Fruit fly (Drosophila melanogaster) whole organism, embryonic: ENCODE measurements around the gene CG4009.

Source experiments
- ATbp ChIP-seq: fragments of 200-800 bp; sonication (Bioruptor generic); optimal IDR thresholded peaks from 2 replicates; lab custom pipeline; 2017; ENCODE audit warnings: missing biosample characterization, mild to moderate bottlenecking, missing genetic modification characterization, missing genetic modification reagents
- Aef1 ChIP-seq: fragments of 200-800 bp; sonication (Bioruptor generic); IDR thresholded peaks from 3 replicates; pipeline ENCODE4 v1.3.6; 2022; ENCODE audit warnings: missing biosample characterization, missing genetic modification characterization
- Atf-2 ChIP-seq: fragments of 200-800 bp; sonication (Bioruptor generic); optimal IDR thresholded peaks from 2 replicates; lab custom pipeline; 2016; ENCODE audit warnings: missing biosample characterization, missing genetic modification characterization
- Bdp1 ChIP-seq: fragments of 200-800 bp; sonication (Bioruptor generic); optimal IDR thresholded peaks from 3 replicates; lab custom pipeline; 2016; ENCODE audit warnings: missing biosample characterization, missing genetic modification characterization
- CG10267 ChIP-seq: fragments of 200-800 bp; sonication (Bioruptor generic); optimal IDR thresholded peaks from 2 replicates; lab custom pipeline; 2018; ENCODE audit warnings: missing biosample characterization, mild to moderate bottlenecking, missing genetic modification characterization, moderate library complexity
- CG13287 ChIP-seq: fragments of 200-800 bp; sonication (Bioruptor generic); IDR thresholded peaks from 2 replicates; pipeline ENCODE4 v1.3.6; 2022; ENCODE audit warnings: missing biosample characterization, missing genetic modification characterization; ENCODE audit not compliant: partially characterized antibody
- CG17361 ChIP-seq: fragments of 200-800 bp; sonication (Bioruptor generic); IDR thresholded peaks from 3 replicates; pipeline ENCODE4 v1.3.6; 2022; ENCODE audit warnings: missing biosample characterization, missing genetic modification characterization
- CG17385 ChIP-seq: fragments of 200-800 bp; sonication (Bioruptor generic); optimal IDR thresholded peaks from 3 replicates; lab custom pipeline; 2018; ENCODE audit warnings: missing biosample characterization, mild to moderate bottlenecking, missing genetic modification characterization
- CG31388 ChIP-seq: fragments of 200-800 bp; sonication (Bioruptor generic); optimal IDR thresholded peaks from 2 replicates; lab custom pipeline; 2016; ENCODE audit warnings: missing biosample characterization, missing genetic modification characterization
- CG4820 ChIP-seq: fragments of 200-800 bp; sonication (Bioruptor generic); optimal IDR thresholded peaks from 3 replicates; lab custom pipeline; 2016; ENCODE audit warnings: missing biosample characterization, missing genetic modification characterization
- CG7839 ChIP-seq: fragments of 200-800 bp; sonication (Bioruptor generic); optimal IDR thresholded peaks from 3 replicates; lab custom pipeline; 2018; ENCODE audit warnings: missing biosample characterization, mild to moderate bottlenecking, missing genetic modification characterization, moderate library complexity
- CG8765 ChIP-seq: fragments of 200-800 bp; sonication (Bioruptor generic); IDR thresholded peaks from 2 replicates; pipeline ENCODE4 v1.3.6; 2022; ENCODE audit warnings: missing biosample characterization, missing genetic modification characterization
- Deaf1 ChIP-seq: fragments of 200-800 bp; optimal IDR thresholded peaks from 3 replicates; lab custom pipeline; 2019; ENCODE audit warnings: missing biosample characterization, mild to moderate bottlenecking, missing genetic modification characterization, moderate library complexity
- Dll ChIP-seq: fragments of 200-800 bp; sonication (Bioruptor generic); IDR thresholded peaks from 4 replicates; pipeline ENCODE4 v1.3.6; 2022; ENCODE audit warnings: missing biosample characterization, missing genetic modification characterization; ENCODE audit not compliant: partially characterized antibody
- Gug ChIP-seq: fragments of 200-800 bp; sonication (Bioruptor generic); IDR thresholded peaks from 4 replicates; pipeline ENCODE4 v1.3.6; 2022; ENCODE audit warnings: missing biosample characterization, missing genetic modification characterization
- HLH3B ChIP-seq: fragments of 200-800 bp; sonication (Bioruptor generic); IDR thresholded peaks from 2 replicates; pipeline ENCODE4 v1.3.6; 2022; ENCODE audit warnings: missing biosample characterization, missing genetic modification characterization
- HmgD ChIP-seq: fragments of 200-800 bp; sonication (Bioruptor generic); optimal IDR thresholded peaks from 3 replicates; lab custom pipeline; 2016; ENCODE audit warnings: missing biosample characterization, missing genetic modification characterization
- Kr ChIP-seq: fragments of 200-800 bp; sonication (Bioruptor generic); optimal IDR thresholded peaks from 2 replicates; lab custom pipeline; 2017; ENCODE audit warnings: missing biosample characterization, mild to moderate bottlenecking, missing genetic modification characterization
- Lhr ChIP-seq: fragments of 200-800 bp; sonication (Bioruptor generic); optimal IDR thresholded peaks from 3 replicates; lab custom pipeline; 2017; ENCODE audit warnings: mild to moderate bottlenecking, missing biosample characterization, missing genetic modification reagents, missing genetic modification characterization
- Mad ChIP-seq: fragments of 200-800 bp; sonication (Bioruptor generic); optimal IDR thresholded peaks from 2 replicates; lab custom pipeline; 2016; ENCODE audit warnings: missing biosample characterization, missing genetic modification characterization
- NFAT ChIP-seq: fragments of 200-800 bp; sonication (Bioruptor generic); IDR thresholded peaks from 2 replicates; pipeline ENCODE4 v1.3.6; 2022; ENCODE audit warnings: missing biosample characterization, missing genetic modification characterization
- Neu2 ChIP-seq: fragments of 200-800 bp; sonication (Bioruptor generic); optimal IDR thresholded peaks from 3 replicates; lab custom pipeline; 2016; ENCODE audit warnings: missing biosample characterization, missing genetic modification characterization, borderline replicate concordance
- Taf1 ChIP-seq: fragments of 200-800 bp; sonication (Bioruptor generic); IDR thresholded peaks from 2 replicates; pipeline ENCODE4 v1.3.6; 2022; ENCODE audit warnings: missing biosample characterization, missing genetic modification characterization
- ab ChIP-seq: fragments of 200-800 bp; sonication (Bioruptor generic); optimal IDR thresholded peaks from 2 replicates; lab custom pipeline; 2016; ENCODE audit warnings: missing biosample characterization, missing genetic modification characterization
- al ChIP-seq: fragments of 200-800 bp; sonication (Bioruptor generic); IDR thresholded peaks from 2 replicates; pipeline ENCODE4 v1.3.6; 2022; ENCODE audit warnings: missing biosample characterization, missing genetic modification characterization
- az2 ChIP-seq: fragments of 200-800 bp; sonication (Bioruptor generic); optimal IDR thresholded peaks from 3 replicates; lab custom pipeline; 2016; ENCODE audit warnings: missing biosample characterization, missing genetic modification characterization
- cato ChIP-seq: fragments of 200-800 bp; sonication (Bioruptor generic); optimal IDR thresholded peaks from 2 replicates; lab custom pipeline; 2016; ENCODE audit warnings: missing biosample characterization, missing genetic modification characterization, borderline replicate concordance
- cg ChIP-seq: fragments of 200-800 bp; sonication (Bioruptor generic); optimal IDR thresholded peaks from 3 replicates; lab custom pipeline; 2019; ENCODE audit warnings: missing biosample characterization, mild to moderate bottlenecking, missing genetic modification characterization, moderate library complexity
- chif ChIP-seq, 2 experiments: fragments of 200-800 bp; sonication (Bioruptor generic); optimal IDR thresholded peaks; 3 replicates each; lab custom pipeline; 2016; ENCODE audit warnings: missing biosample characterization in 2 of 2, missing genetic modification characterization in 2 of 2
- croc ChIP-seq: fragments of 200-800 bp; sonication (Bioruptor generic); conservative IDR thresholded peaks from 3 replicates; pipeline ENCODE4 v1.3.6; 2022; ENCODE audit warnings: missing biosample characterization, missing genetic modification characterization
- dm ChIP-seq: fragments of 200-800 bp; sonication (Bioruptor generic); optimal IDR thresholded peaks from 3 replicates; lab custom pipeline; 2016; ENCODE audit warnings: missing biosample characterization, missing genetic modification characterization
- emc ChIP-seq: fragments of 200-800 bp; sonication (Bioruptor generic); optimal IDR thresholded peaks from 2 replicates; lab custom pipeline; 2016; ENCODE audit warnings: missing biosample characterization, missing genetic modification characterization
- eve ChIP-seq, 2 experiments: fragments of >200 bp; optimal IDR thresholded peaks; 2 replicates each; lab custom pipeline; 2017; ENCODE audit warnings: missing biosample characterization in 2 of 2, missing genetic modification characterization in 2 of 2
- gsb-n ChIP-seq: fragments of 200-800 bp; sonication (Bioruptor generic); optimal IDR thresholded peaks from 3 replicates; lab custom pipeline; 2018; ENCODE audit warnings: missing biosample characterization, mild to moderate bottlenecking, missing genetic modification characterization
- hbn ChIP-seq: fragments of 200-800 bp; sonication (Bioruptor generic); IDR thresholded peaks from 2 replicates; pipeline ENCODE4 v1.3.6; 2022; ENCODE audit warnings: missing biosample characterization, missing genetic modification characterization; ENCODE audit not compliant: partially characterized antibody
- mld ChIP-seq: fragments of 200-800 bp; sonication (Bioruptor generic); IDR thresholded peaks from 3 replicates; pipeline ENCODE4 v1.3.6; 2022; ENCODE audit warnings: missing biosample characterization, missing genetic modification characterization; ENCODE audit not compliant: partially characterized antibody
- nerfin-1 ChIP-seq: fragments of 200-800 bp; sonication (Bioruptor generic); optimal IDR thresholded peaks from 3 replicates; lab custom pipeline; 2019; ENCODE audit warnings: missing biosample characterization, mild to moderate bottlenecking, missing genetic modification characterization, moderate library complexity
- otp ChIP-seq: fragments of 200-800 bp; sonication (Bioruptor generic); IDR thresholded peaks from 3 replicates; pipeline ENCODE4, ENCODE4 v1.3.6; 2022; ENCODE audit warnings: missing biosample characterization, missing genetic modification characterization
- pb ChIP-seq: fragments of 200-800 bp; sonication (Bioruptor generic); optimal IDR thresholded peaks from 3 replicates; lab custom pipeline; 2016; ENCODE audit warnings: missing biosample characterization, missing genetic modification characterization
- pnt ChIP-seq: fragments of 200-800 bp; sonication (Bioruptor generic); optimal IDR thresholded peaks from 3 replicates; lab custom pipeline; 2016; ENCODE audit warnings: missing biosample characterization, missing genetic modification characterization
- prd ChIP-seq, 3 experiments: fragments of >200 bp in 2 of 3; fragments of 200-800 bp in 1 of 3; sonication (Bioruptor generic) in 1 of 3; optimal IDR thresholded peaks in 2 of 3; IDR thresholded peaks in 1 of 3; 2 replicates in 2 of 3; 3 replicates in 1 of 3; pipeline versions ENCODE4 v1.3.6 to Lab custom; 2017 to 2022; ENCODE audit warnings: missing biosample characterization in 1 of 3, missing genetic modification characterization in 1 of 3
- sc ChIP-seq, 3 experiments: fragments of >200 bp in 2 of 3; fragments of 200-800 bp in 1 of 3; sonication (Bioruptor generic) in 1 of 3; optimal IDR thresholded peaks; 2 replicates in 2 of 3; 3 replicates in 1 of 3; lab custom pipeline; 2017; ENCODE audit warnings: mild to moderate bottlenecking in 1 of 3, missing biosample characterization in 1 of 3, missing genetic modification characterization in 1 of 3, missing genetic modification reagents in 1 of 3
- shn ChIP-seq: fragments of 200-800 bp; sonication (Bioruptor generic); optimal IDR thresholded peaks from 3 replicates; lab custom pipeline; 2016; ENCODE audit warnings: missing biosample characterization, missing genetic modification characterization
- sim ChIP-seq: fragments of 200-800 bp; sonication (Bioruptor generic); IDR thresholded peaks from 2 replicates; pipeline ENCODE4 v1.3.6; 2022; ENCODE audit warnings: missing biosample characterization, missing genetic modification characterization
- sug ChIP-seq: fragments of 200-800 bp; optimal IDR thresholded peaks from 2 replicates; lab custom pipeline; 2019; ENCODE audit warnings: missing biosample characterization, mild to moderate bottlenecking, missing genetic modification characterization, moderate library complexity
- trh ChIP-seq: fragments of 200-800 bp; sonication (Bioruptor generic); optimal IDR thresholded peaks from 2 replicates; lab custom pipeline; 2016; ENCODE audit warnings: missing biosample characterization, missing genetic modification characterization
- wdn ChIP-seq: fragments of 200-800 bp; sonication (Bioruptor generic); IDR thresholded peaks from 2 replicates; pipeline ENCODE4 v1.3.6; 2022; ENCODE audit warnings: missing biosample characterization, missing genetic modification characterization
- zen2 ChIP-seq: fragments of 200-800 bp; sonication (Bioruptor generic); IDR thresholded peaks from 3 replicates; pipeline ENCODE4 v1.3.6; 2022; ENCODE audit warnings: missing biosample characterization, missing genetic modification characterization; ENCODE audit not compliant: partially characterized antibody

CG4009 gene

dm6 chr3R:17002218-17003110 lies 33.4 kb downstream of the CG4009 start, which contains the start of the genes Sf3a1 and Irc (continued):
- no peak for TF ChIP-seq CG8765 (GFP tag; lab: Robert Waterston, UW)
- TF ChIP-seq shn (GFP tag; lab: Kevin White, UChicago), result no peak
- no peak for TF ChIP-seq Taf1 (GFP tag; lab: Robert Waterston, UW)
- peak; percentile 96 for TF ChIP-seq Dll (GFP tag; lab: Robert Waterston, UW)
- TF ChIP-seq mld (GFP tag; lab: Robert Waterston, UW), result peak; percentile 91
- TF ChIP-seq az2 (GFP tag; lab: Kevin White, UChicago), result no peak
- TF ChIP-seq CG17361 (GFP tag; lab: Robert Waterston, UW), result no peak
- TF ChIP-seq CG17385 (GFP tag; lab: Kevin White, UChicago), result no peak
- no peak for TF ChIP-seq Aef1 (GFP tag; lab: Robert Waterston, UW)
- no peak for TF ChIP-seq Neu2 (GFP tag; lab: Kevin White, UChicago)
- peak; percentile 50 for TF ChIP-seq sug (tag; lab: Kevin White, UChicago)
- TF ChIP-seq Gug (GFP tag; lab: Robert Waterston, UW), result no peak; the same call in 3 of the 4 replicates
- TF ChIP-seq CG4820 (GFP tag; lab: Kevin White, UChicago), result no peak
- no peak for TF ChIP-seq ATbp (GFP tag; lab: Kevin White, UChicago)
- no peak; the same call in 1 of the 2 replicates for TF ChIP-seq NFAT (GFP tag; lab: Robert Waterston, UW)
- no peak for TF ChIP-seq chif (GFP tag; optimal IDR thresholded peaks at IDR 0.05; lab: Kevin White, UChicago)
- TF ChIP-seq pb (GFP tag; lab: Kevin White, UChicago), result no peak
- no peak for TF ChIP-seq sim
- TF ChIP-seq zen2 (GFP tag; lab: Robert Waterston, UW), result peak; percentile 95
- no peak for TF ChIP-seq sc (optimal IDR thresholded peaks at IDR 0.05; lab: Kevin White, UChicago)
- no peak for TF ChIP-seq sc (GFP tag; optimal IDR thresholded peaks at IDR 0.05; lab: Kevin White, UChicago)
- TF ChIP-seq pnt, result no peak
- TF ChIP-seq CG31388 (GFP tag; lab: Kevin White, UChicago), result no peak
- TF ChIP-seq Atf-2, result no peak
- TF ChIP-seq CG13287 (GFP tag; lab: Robert Waterston, UW), result peak; percentile 98
- peak; percentile 97 for TF ChIP-seq hbn (GFP tag; lab: Robert Waterston, UW)
- no peak for TF ChIP-seq HLH3B (GFP tag; lab: Robert Waterston, UW)
- TF ChIP-seq croc (GFP tag; lab: Robert Waterston, UW), result no peak
- TF ChIP-seq eve (GFP tag; optimal IDR thresholded peaks at IDR 0.05; lab: Kevin White, UChicago), result no peak
- no peak for TF ChIP-seq wdn (GFP tag; lab: Robert Waterston, UW)
- TF ChIP-seq prd (optimal IDR thresholded peaks at IDR 0.05; lab: Kevin White, UChicago), result no peak
- 0 out of 3 replicates have a peak, but pooled peaks have one; percentile 31 for TF ChIP-seq prd (GFP tag; IDR thresholded peaks at IDR 0.05; lab: Robert Waterston, UW)
- TF ChIP-seq cato, result no peak
- TF ChIP-seq nerfin-1 (tag; lab: Kevin White, UChicago), result no peak
- peak; percentile 41 for TF ChIP-seq Deaf1
- peak; percentile 72 for TF ChIP-seq Lhr (GFP tag; lab: Kevin White, UChicago)
- peak; percentile 18 for TF ChIP-seq cg (GFP tag; lab: Kevin White, UChicago)
- TF ChIP-seq HmgD (GFP tag; lab: Kevin White, UChicago), result peak; percentile 87
- no peak for TF ChIP-seq emc (GFP tag; lab: Kevin White, UChicago)
- no peak for TF ChIP-seq gsb-n (tag; lab: Kevin White, UChicago)
- no peak for TF ChIP-seq al (GFP tag; lab: Robert Waterston, UW)
- peak; percentile 20 for TF ChIP-seq Mad (GFP tag; lab: Kevin White, UChicago)
- no peak for TF ChIP-seq CG7839
- peak; percentile 44 for TF ChIP-seq dm
- TF ChIP-seq otp (GFP tag; lab: Robert Waterston, UW), result no peak
- no peak for TF ChIP-seq Kr (GFP tag; lab: Kevin White, UChicago)
- TF ChIP-seq CG10267 (tag; lab: Kevin White, UChicago), result peak; percentile 42
- no peak for TF ChIP-seq ab
- TF ChIP-seq trh, result no peak
- no peak for TF ChIP-seq Bdp1
